Worm (Caenorhabditis elegans) whole organism, L3 larva: ENCODE measurements around the gene acs-10.

Source experiments
- ceh-82 ChIP-seq: fragments of 150-350 bp; optimal IDR thresholded peaks from 2 replicates; lab custom pipeline; 2014; ENCODE audit warnings: missing biosample characterization, missing genetic modification characterization
- fkh-10 ChIP-seq: sonication (generic microtip); optimal IDR thresholded peaks from 2 replicates; lab custom pipeline; 2017; ENCODE audit warnings: missing biosample characterization, missing genetic modification reagents, missing genetic modification characterization
- lin-15B ChIP-seq: fragments of 150-350 bp; optimal IDR thresholded peaks from 2 replicates; lab custom pipeline; 2014; ENCODE audit warnings: missing biosample characterization, missing genetic modification characterization
- lin-39 ChIP-seq: fragments of 150-350 bp; optimal IDR thresholded peaks from 2 replicates; lab custom pipeline; 2018; ENCODE audit warnings: missing biosample characterization, missing genetic modification reagents, missing genetic modification characterization
- nhr-11 ChIP-seq: fragments of 150-350 bp; optimal IDR thresholded peaks from 2 replicates; lab custom pipeline; 2014; ENCODE audit warnings: missing biosample characterization, missing genetic modification characterization
- nhr-237 ChIP-seq: fragments of 150-350 bp; optimal IDR thresholded peaks from 2 replicates; lab custom pipeline; 2014; ENCODE audit warnings: missing biosample characterization, missing genetic modification characterization
- skn-1 ChIP-seq: fragments of 150-350 bp; optimal IDR thresholded peaks from 2 replicates; lab custom pipeline; 2014; ENCODE audit warnings: missing biosample characterization, missing genetic modification characterization
- zag-1 ChIP-seq: fragments of 150-350 bp; optimal IDR thresholded peaks from 2 replicates; lab custom pipeline; 2014; ENCODE audit warnings: missing biosample characterization, missing genetic modification characterization

- TF ChIP-seq skn-1 (tag; lab: Kevin White, UChicago): no peak
- TF ChIP-seq fkh-10 (GFP tag; lab: Kevin White, UChicago): no peak
- no peak for TF ChIP-seq ceh-82 (tag; lab: Kevin White, UChicago)
- no peak for TF ChIP-seq nhr-11 (tag; lab: Kevin White, UChicago)
- TF ChIP-seq zag-1 (tag; lab: Kevin White, UChicago): no peak
- TF ChIP-seq nhr-237 (tag; lab: Kevin White, UChicago): no peak
- TF ChIP-seq lin-15B (tag; lab: Kevin White, UChicago): no peak
- TF ChIP-seq lin-39: no peak
Observed at ce11 chrV:14162959-14163548, 16.8 kb downstream of the acs-10 start, which contains the start of gene srd-26.
